Worm (Caenorhabditis elegans) whole organism, early embryonic: ENCODE data around the gene nhr-233.

ENCODE experiments used
- B0310.2 ChIP-seq: sonication (generic microtip); optimal IDR thresholded peaks from 2 replicates; lab custom pipeline; 2016; ENCODE audit warnings: mild to moderate bottlenecking, missing genetic modification characterization, missing compliant biosample characterization
- F13C5.2 ChIP-seq: sonication (generic microtip); optimal IDR thresholded peaks from 2 replicates; lab custom pipeline; 2017; ENCODE audit warnings: mild to moderate bottlenecking, missing genetic modification characterization, inconsistent platforms, missing compliant biosample characterization
- aly-1 ChIP-seq: sonication (generic microtip); optimal IDR thresholded peaks from 2 replicates; lab custom pipeline; 2016; ENCODE audit warnings: missing genetic modification characterization, missing compliant biosample characterization
- ama-1 ChIP-seq: fragments of 150-350 bp; optimal IDR thresholded peaks from 2 replicates; lab custom pipeline; 2014
- ceh-13 ChIP-seq: fragments of 200-800 bp; sonication (Bioruptor generic); optimal IDR thresholded peaks from 2 replicates; lab custom pipeline; 2018; ENCODE audit warnings: mild to moderate bottlenecking, missing genetic modification characterization, missing compliant biosample characterization
- ceh-36 ChIP-seq: sonication (generic microtip); optimal IDR thresholded peaks from 2 replicates; lab custom pipeline; 2016; ENCODE audit warnings: missing genetic modification characterization, inconsistent platforms, missing compliant biosample characterization
- ets-7 ChIP-seq: sonication (generic microtip); optimal IDR thresholded peaks from 2 replicates; lab custom pipeline; 2016; ENCODE audit warnings: missing genotype, missing genetic modification characterization, missing compliant biosample characterization
- flt-1 ChIP-seq: fragments of 200-800 bp; sonication (Bioruptor generic); IDR thresholded peaks from 2 replicates; pipeline ENCODE4 v1.3.6; 2022; ENCODE audit warnings: missing genetic modification characterization, missing compliant biosample characterization
- hmbx-1 ChIP-seq: sonication (generic microtip); optimal IDR thresholded peaks from 2 replicates; lab custom pipeline; 2016; ENCODE audit warnings: mild to moderate bottlenecking, missing genetic modification characterization, missing compliant biosample characterization
- hmg-4 ChIP-seq: fragments of 200-800 bp; sonication (Bioruptor generic); optimal IDR thresholded peaks from 2 replicates; lab custom pipeline; 2018; ENCODE audit warnings: mild to moderate bottlenecking, missing genetic modification characterization, missing compliant biosample characterization
- hnd-1 ChIP-seq: sonication (generic microtip); optimal IDR thresholded peaks from 2 replicates; lab custom pipeline; 2016; ENCODE audit warnings: missing genetic modification characterization, missing compliant biosample characterization
- pes-1 ChIP-seq: fragments of 200-800 bp; sonication (Bioruptor generic); IDR thresholded peaks from 2 replicates; pipeline ENCODE4 v1.3.6; 2022; ENCODE audit warnings: missing genetic modification reagents, missing genetic modification characterization, missing compliant biosample characterization
- scrt-1 ChIP-seq: fragments of 200-800 bp; sonication (Bioruptor generic); IDR thresholded peaks from 2 replicates; pipeline ENCODE4 v1.3.6; 2022; ENCODE audit warnings: missing genetic modification characterization, missing compliant biosample characterization
- sea-1 ChIP-seq: fragments of 200-800 bp; sonication (Bioruptor generic); conservative IDR thresholded peaks from 2 replicates; pipeline ENCODE4 v1.3.6; 2022; ENCODE audit warnings: missing genetic modification characterization, missing compliant biosample characterization
- tbx-11 ChIP-seq: fragments of 200-800 bp; sonication (Bioruptor generic); IDR thresholded peaks from 2 replicates; pipeline ENCODE4 v1.3.6; 2022; ENCODE audit warnings: missing genetic modification characterization, missing compliant biosample characterization
- tbx-37 ChIP-seq: fragments of 200-800 bp; sonication (Bioruptor generic); conservative IDR thresholded peaks from 2 replicates; pipeline ENCODE4 v1.3.6; 2022; ENCODE audit warnings: missing genetic modification reagents, missing genetic modification characterization, missing compliant biosample characterization
- tra-4 ChIP-seq: sonication (generic microtip); optimal IDR thresholded peaks from 2 replicates; lab custom pipeline; 2017; ENCODE audit warnings: missing genetic modification characterization, missing compliant biosample characterization

The nhr-233 gene

DNA sequence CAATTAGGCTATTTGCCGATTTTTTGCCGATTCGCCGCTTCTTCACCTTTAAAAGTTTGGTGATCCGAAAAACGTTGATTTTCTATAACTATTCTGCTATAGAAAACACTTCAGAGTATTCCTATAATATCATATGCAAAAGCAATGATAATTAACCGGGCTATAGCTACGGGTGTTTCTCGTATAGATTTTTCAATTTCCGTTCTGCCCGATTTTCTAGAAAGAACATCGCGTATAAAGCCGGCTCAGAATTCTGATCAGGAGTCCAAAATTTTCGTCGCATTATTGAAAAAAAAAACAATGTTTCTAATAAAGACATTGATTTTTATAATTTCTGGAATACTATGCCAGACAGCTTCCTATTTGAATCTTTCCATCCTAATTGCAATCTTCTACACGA, 19.9 kb downstream of the nhr-233 start, which contains the start of gene srbc-65:
Gene srbc-65 (plus strand): TSS at position 301 of the 400 bp plus-strand sequence.
- TF ChIP-seq flt-1 (GFP tag; lab: Robert Waterston, UW) (no peak), sea-1 (GFP tag; lab: Robert Waterston, UW) (no peak), pes-1 (no peak), ets-7 (tag; lab: Kevin White, UChicago) (no peak), hmg-4 (GFP tag; lab: Kevin White, UChicago) (no peak), B0310.2 (tag; lab: Kevin White, UChicago) (no peak), hmbx-1 (no peak), ceh-13 (GFP tag; lab: Kevin White, UChicago) (no peak), ama-1 (lab: Kevin White, UChicago) (no peak), F13C5.2 (no peak)

DNA sequence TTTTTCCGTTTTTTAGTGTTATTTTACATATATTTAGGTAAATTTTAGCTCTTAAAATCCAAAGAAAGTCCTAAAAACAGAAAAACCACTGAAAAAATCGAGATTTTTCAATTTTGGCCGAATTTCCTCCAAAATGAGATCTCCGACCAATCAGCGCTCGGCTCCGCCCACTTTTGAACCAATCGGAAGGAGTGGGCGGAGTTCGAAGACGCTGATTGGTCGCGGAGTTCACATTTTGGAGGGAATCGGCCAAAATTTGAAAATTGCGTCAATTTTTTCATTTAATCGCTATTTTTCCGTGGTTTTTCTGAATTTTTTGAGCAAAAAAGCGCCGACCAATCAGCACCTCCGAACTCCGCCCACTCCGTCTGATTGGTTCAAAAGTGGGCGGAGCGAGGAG, 29.9 kb downstream of the nhr-233 start:
- TF ChIP-seq pes-1 (no peak), ceh-13 (GFP tag; lab: Kevin White, UChicago) (no peak), aly-1 (tag; lab: Kevin White, UChicago) (no peak), F13C5.2 (no peak), B0310.2 (tag; lab: Kevin White, UChicago) (no peak), hnd-1 (tag; lab: Kevin White, UChicago) (no peak), flt-1 (GFP tag; lab: Robert Waterston, UW) (no peak), tbx-11 (GFP tag; lab: Robert Waterston, UW) (no peak), hmbx-1 (no peak), ets-7 (tag; lab: Kevin White, UChicago) (no peak), ama-1 (lab: Kevin White, UChicago) (no peak), hmg-4 (GFP tag; lab: Kevin White, UChicago) (no peak), ceh-36 (tag; lab: Kevin White, UChicago) (no peak), tra-4 (tag; lab: Kevin White, UChicago) (no peak), sea-1 (GFP tag; lab: Robert Waterston, UW) (no peak), tbx-37 (GFP tag; lab: Robert Waterston, UW) (no peak), scrt-1 (GFP tag; lab: Robert Waterston, UW) (no peak)

DNA sequence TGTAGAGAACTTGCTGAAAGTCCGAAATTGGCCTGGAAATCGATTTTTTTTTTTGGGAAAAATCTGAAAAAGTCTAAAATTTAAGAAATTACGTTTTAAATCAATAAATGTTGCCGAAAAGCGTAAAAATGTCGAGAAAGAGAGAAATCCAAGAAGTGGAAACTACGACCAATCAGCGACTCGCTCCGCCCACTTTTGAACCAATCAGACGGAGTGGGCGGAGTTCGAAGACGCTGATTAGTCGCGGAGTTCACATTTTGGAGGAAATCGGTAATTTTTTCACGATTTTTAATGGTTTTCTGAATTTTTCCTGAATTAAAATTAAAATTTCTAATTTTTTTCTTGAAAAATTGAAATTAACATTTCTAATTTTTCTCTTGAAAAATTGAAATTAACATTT, 30.9 kb downstream of the nhr-233 start:
- TF ChIP-seq hmbx-1, result no peak
- TF ChIP-seq F13C5.2, result no peak
- no peak for TF ChIP-seq sea-1 (GFP tag; lab: Robert Waterston, UW)
- TF ChIP-seq scrt-1 (GFP tag; lab: Robert Waterston, UW), result no peak
- no peak for TF ChIP-seq tra-4 (tag; lab: Kevin White, UChicago)
- TF ChIP-seq ets-7 (tag; lab: Kevin White, UChicago), result no peak
- TF ChIP-seq pes-1, result no peak
- TF ChIP-seq hmg-4 (GFP tag; lab: Kevin White, UChicago), result no peak
- no peak for TF ChIP-seq ceh-36 (tag; lab: Kevin White, UChicago)

DNA sequence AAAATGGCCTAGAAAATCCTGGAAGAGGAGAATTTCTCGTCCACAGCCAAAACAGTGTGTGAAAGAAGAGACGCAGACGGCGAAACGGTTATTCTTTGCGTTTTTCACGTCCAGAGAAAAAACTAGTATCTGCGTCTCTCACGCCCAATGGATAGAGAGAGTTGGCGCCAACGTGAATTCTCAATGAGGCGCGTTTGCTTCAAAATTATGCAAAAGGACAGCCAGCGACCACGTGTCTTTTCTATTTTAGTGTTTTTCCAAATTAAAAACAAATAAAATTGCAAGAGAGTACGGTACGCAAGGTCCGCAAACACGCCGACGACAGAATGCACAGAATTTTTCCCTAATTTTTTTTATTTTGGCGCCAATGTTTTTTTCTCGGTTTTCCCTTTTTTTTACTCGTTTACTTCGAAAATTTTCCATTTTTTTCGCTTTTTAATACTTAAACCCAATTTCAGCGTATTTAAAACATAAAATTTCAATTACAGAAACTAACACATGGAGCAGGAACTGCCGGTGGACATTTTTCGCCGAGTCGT, 32.6 kb downstream of the nhr-233 start, which contains the start of gene Y32B12B.2:
Gene Y32B12B.2 (plus strand): TSS at position 489 of the 539 bp plus-strand sequence.
- TF ChIP-seq aly-1 (tag; lab: Kevin White, UChicago) (no peak), ceh-36 (tag; lab: Kevin White, UChicago) (no peak), F13C5.2 (no peak), hnd-1 (tag; lab: Kevin White, UChicago) (no peak), ets-7 (tag; lab: Kevin White, UChicago) (no peak), tra-4 (tag; lab: Kevin White, UChicago) (no peak), B0310.2 (tag; lab: Kevin White, UChicago) (no peak), hmg-4 (GFP tag; lab: Kevin White, UChicago) (no peak), ceh-13 (GFP tag; lab: Kevin White, UChicago) (no peak), flt-1 (GFP tag; lab: Robert Waterston, UW) (no peak), hmbx-1 (no peak), scrt-1 (GFP tag; lab: Robert Waterston, UW) (no peak), sea-1 (GFP tag; lab: Robert Waterston, UW) (no peak), tbx-37 (GFP tag; lab: Robert Waterston, UW) (no peak), tbx-11 (GFP tag; lab: Robert Waterston, UW) (no peak), ama-1 (lab: Kevin White, UChicago) (no peak), pes-1 (no peak)

DNA sequence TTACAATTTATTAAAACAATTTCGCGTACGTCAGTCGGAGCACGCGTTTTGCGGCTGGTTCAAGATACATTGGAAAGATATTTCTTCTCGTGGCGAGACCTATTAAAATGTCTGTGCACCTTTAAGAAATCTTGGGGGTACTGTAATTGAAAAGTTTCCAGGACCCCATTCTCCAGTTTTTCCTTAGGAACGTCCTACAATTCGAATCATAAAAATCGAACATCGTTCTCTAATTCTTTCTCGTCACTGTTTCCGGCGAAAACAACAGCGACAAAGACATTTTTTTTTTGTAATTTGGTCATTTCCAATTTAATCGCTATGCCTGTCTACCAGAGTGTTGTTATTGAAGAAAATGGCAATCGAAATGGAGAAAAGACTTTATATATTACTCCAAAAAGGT, 33.9 kb downstream of the nhr-233 start, which contains the start of gene Y32B12B.1:
Gene Y32B12B.1 (plus strand): TSS at position 301 of the 400 bp plus-strand sequence.
- TF ChIP-seq pes-1 (no peak), hmg-4 (GFP tag; lab: Kevin White, UChicago) (no peak), hnd-1 (tag; lab: Kevin White, UChicago) (no peak), scrt-1 (GFP tag; lab: Robert Waterston, UW) (no peak), ceh-36 (tag; lab: Kevin White, UChicago) (no peak), hmbx-1 (no peak), tra-4 (tag; lab: Kevin White, UChicago) (no peak), F13C5.2 (no peak), ama-1 (lab: Kevin White, UChicago) (no peak), tbx-11 (GFP tag; lab: Robert Waterston, UW) (no peak), tbx-37 (GFP tag; lab: Robert Waterston, UW) (no peak), B0310.2 (tag; lab: Kevin White, UChicago) (no peak), sea-1 (GFP tag; lab: Robert Waterston, UW) (no peak), ceh-13 (GFP tag; lab: Kevin White, UChicago) (no peak)

DNA sequence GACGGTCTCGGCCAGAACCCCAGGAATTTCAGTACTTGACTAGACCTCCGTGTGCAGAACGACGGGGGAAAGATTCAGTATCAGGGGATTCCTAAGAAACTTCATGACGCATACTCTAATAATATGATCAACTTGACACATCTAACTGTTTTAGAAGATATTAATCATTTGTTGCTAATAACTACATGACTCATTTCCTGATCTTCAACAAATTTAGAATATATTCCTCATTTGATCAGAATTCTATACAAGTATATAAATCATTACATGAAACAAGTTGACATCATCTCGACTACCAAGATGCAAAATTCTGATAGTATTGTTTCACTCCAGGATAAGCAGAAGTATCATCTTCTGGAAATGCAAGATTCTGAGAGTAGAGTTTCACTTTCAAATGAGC, 35.4 kb downstream of the nhr-233 start, which contains the start of gene Y32B12B.8:
Gene Y32B12B.8 (plus strand): TSS at position 301 of the 400 bp plus-strand sequence.
- TF ChIP-seq tra-4 (tag; lab: Kevin White, UChicago), result no peak
- TF ChIP-seq hmg-4 (GFP tag; lab: Kevin White, UChicago), result no peak
- no peak for TF ChIP-seq flt-1 (GFP tag; lab: Robert Waterston, UW)
- no peak for TF ChIP-seq hmbx-1
- TF ChIP-seq ets-7 (tag; lab: Kevin White, UChicago), result no peak
- no peak for TF ChIP-seq hnd-1 (tag; lab: Kevin White, UChicago)
- TF ChIP-seq pes-1, result no peak
- TF ChIP-seq scrt-1 (GFP tag; lab: Robert Waterston, UW), result no peak

DNA sequence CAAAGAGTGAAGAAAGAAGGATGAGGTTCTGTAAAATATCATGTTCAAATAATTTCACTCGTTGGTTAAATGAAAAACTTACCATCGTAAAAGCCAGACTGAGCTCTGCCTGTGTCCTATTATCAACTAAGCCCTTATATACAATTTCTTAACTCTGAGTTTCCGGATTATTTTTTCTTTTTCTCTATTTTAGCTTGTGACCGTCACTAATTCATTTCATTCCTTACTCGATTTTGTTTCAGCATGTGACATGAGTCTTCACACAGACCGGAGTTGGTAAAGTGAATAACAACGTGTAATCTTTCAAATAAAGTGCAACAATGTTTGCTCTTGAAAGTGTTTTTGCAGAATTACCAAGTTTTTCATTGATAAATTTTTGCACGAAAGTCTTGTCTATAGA, 36.6 kb downstream of the nhr-233 start, which contains the start of gene cpr-2:
Gene cpr-2 (minus strand): TSS at position 101 of the 400 bp plus-strand sequence.
- no peak for TF ChIP-seq hnd-1 (tag; lab: Kevin White, UChicago)
- TF ChIP-seq F13C5.2, result no peak
- no peak for TF ChIP-seq tbx-11 (GFP tag; lab: Robert Waterston, UW)
- TF ChIP-seq aly-1 (tag; lab: Kevin White, UChicago), result no peak
- TF ChIP-seq sea-1 (GFP tag; lab: Robert Waterston, UW), result no peak
- TF ChIP-seq ama-1 (lab: Kevin White, UChicago), result no peak
